Worm (Caenorhabditis elegans) whole organism, midembryonic: ENCODE data around the gene nhr-172.

Experiments
- T22C8.4 ChIP-seq: fragments of 200-800 bp; sonication (Bioruptor generic); IDR thresholded peaks from 2 replicates; pipeline ENCODE4 v1.3.6; 2022; ENCODE audit warnings: missing genetic modification characterization, missing compliant biosample characterization
- cog-1 ChIP-seq: sonication (generic microtip); optimal IDR thresholded peaks from 2 replicates; lab custom pipeline; 2016; ENCODE audit warnings: missing genetic modification characterization, missing compliant biosample characterization
- flt-1 ChIP-seq: fragments of 200-800 bp; sonication (Bioruptor generic); IDR thresholded peaks from 2 replicates; pipeline ENCODE4 v1.3.6; 2022; ENCODE audit warnings: missing genetic modification characterization, missing compliant biosample characterization
- klf-2 ChIP-seq: fragments of 200-800 bp; sonication (Bioruptor generic); conservative IDR thresholded peaks from 2 replicates; pipeline ENCODE4 v1.3.6; 2022; ENCODE audit warnings: missing genetic modification reagents, missing genetic modification characterization, missing compliant biosample characterization
- med-1 ChIP-seq: sonication (generic microtip); optimal IDR thresholded peaks from 2 replicates; lab custom pipeline; 2017; ENCODE audit warnings: missing genetic modification characterization, mild to moderate bottlenecking, missing compliant biosample characterization, antibody characterized with exemption, missing genetic modification reagents; ENCODE audit not compliant: insufficient read depth
- ref-1 ChIP-seq: fragments of 200-800 bp; sonication (Bioruptor generic); conservative IDR thresholded peaks from 2 replicates; pipeline ENCODE4 v1.3.6; 2022; ENCODE audit warnings: missing genetic modification reagents, missing genetic modification characterization, missing compliant biosample characterization
- tab-1 ChIP-seq: fragments of 200-800 bp; sonication (Bioruptor generic); IDR thresholded peaks from 2 replicates; pipeline ENCODE4 v1.3.6; 2022; ENCODE audit warnings: missing genetic modification characterization, missing compliant biosample characterization
- ztf-23 ChIP-seq: fragments of 200-800 bp; sonication (Bioruptor generic); IDR thresholded peaks from 2 replicates; pipeline ENCODE4 v1.3.6; 2022; ENCODE audit warnings: missing genetic modification reagents, missing genetic modification characterization, missing compliant biosample characterization
- ztf-29 ChIP-seq: fragments of 200-800 bp; sonication (Bioruptor generic); IDR thresholded peaks from 2 replicates; pipeline ENCODE4 v1.3.6; 2022; ENCODE audit warnings: missing genetic modification reagents, missing genetic modification characterization, missing compliant biosample characterization

- TF ChIP-seq flt-1 (GFP tag; lab: Robert Waterston, UW) (no peak), ref-1 (no peak), ztf-29 (no peak), klf-2 (GFP tag; lab: Robert Waterston, UW) (no peak), med-1 (GFP tag; lab: Kevin White, UChicago) (no peak), T22C8.4 (GFP tag; lab: Robert Waterston, UW) (no peak), ztf-23 (GFP tag; lab: Robert Waterston, UW) (no peak), tab-1 (GFP tag; lab: Robert Waterston, UW) (no peak), cog-1 (tag; lab: Kevin White, UChicago) (no peak)
Observed at ce11 chrV:7497440-7497839, 11.4 kb upstream of the nhr-172 start, which contains the start of gene srh-79.
